Worm (Caenorhabditis elegans): ENCODE measurements around the gene tba-9.

tba-9 gene

ce11 chrX:3298582-3298981 is 46.0 kb downstream of the tba-9 start, which contains the start of gene K09C4.1:
K09C4.1 (plus strand) TSS chrX:3298882.
- TF ChIP-seq nhr-28 (tag; optimal IDR thresholded peaks at IDR 0.05) (no peak), fkh-10 (GFP tag; optimal IDR thresholded peaks at IDR 0.05) (no peak), ceh-16 (tag; optimal IDR thresholded peaks at IDR 0.05) (no peak), aly-2 (tag; optimal IDR thresholded peaks at IDR 0.05) (no peak), fkh-2 (tag; optimal IDR thresholded peaks at IDR 0.05) (no peak), nhr-23 (tag; optimal IDR thresholded peaks at IDR 0.05) (no peak), ceh-82 (tag; optimal IDR thresholded peaks at IDR 0.05) (no peak), ZK546.5 (tag; optimal IDR thresholded peaks at IDR 0.05) (no peak), ztf-11 (tag; optimal IDR thresholded peaks at IDR 0.05) (no peak), nhr-237 (tag; optimal IDR thresholded peaks at IDR 0.05) (no peak), nhr-12 (tag; optimal IDR thresholded peaks at IDR 0.05) (no peak), sea-2 (GFP tag; optimal IDR thresholded peaks at IDR 0.05) (no peak)

ce11 chrX:3300582-3300981 is 48.0 kb downstream of the tba-9 start:
- TF ChIP-seq nhr-12 (tag; optimal IDR thresholded peaks at IDR 0.05) (no peak), unc-39 (tag; optimal IDR thresholded peaks at IDR 0.05) (no peak), ZK546.5 (tag; optimal IDR thresholded peaks at IDR 0.05) (no peak), lsy-12 (tag; optimal IDR thresholded peaks at IDR 0.05) (no peak), nfya-1 (tag; optimal IDR thresholded peaks at IDR 0.05; ENCODE audit: insufficient read depth) (no peak), egl-27 (tag; optimal IDR thresholded peaks at IDR 0.05) (no peak), eor-1 (tag; optimal IDR thresholded peaks at IDR 0.05) (no peak), ceh-28 (tag; optimal IDR thresholded peaks at IDR 0.05) (no peak), zag-1 (tag; optimal IDR thresholded peaks at IDR 0.05) (no peak), ceh-82 (tag; optimal IDR thresholded peaks at IDR 0.05) (no peak), pqm-1 (tag; optimal IDR thresholded peaks at IDR 0.05) (no peak), skn-1 (tag; optimal IDR thresholded peaks at IDR 0.05) (no peak), nhr-67 (tag; optimal IDR thresholded peaks at IDR 0.05) (no peak), pha-4 (tag; optimal IDR thresholded peaks at IDR 0.05) (no peak), ztf-11 (tag; optimal IDR thresholded peaks at IDR 0.05) (no peak)

DNA sequence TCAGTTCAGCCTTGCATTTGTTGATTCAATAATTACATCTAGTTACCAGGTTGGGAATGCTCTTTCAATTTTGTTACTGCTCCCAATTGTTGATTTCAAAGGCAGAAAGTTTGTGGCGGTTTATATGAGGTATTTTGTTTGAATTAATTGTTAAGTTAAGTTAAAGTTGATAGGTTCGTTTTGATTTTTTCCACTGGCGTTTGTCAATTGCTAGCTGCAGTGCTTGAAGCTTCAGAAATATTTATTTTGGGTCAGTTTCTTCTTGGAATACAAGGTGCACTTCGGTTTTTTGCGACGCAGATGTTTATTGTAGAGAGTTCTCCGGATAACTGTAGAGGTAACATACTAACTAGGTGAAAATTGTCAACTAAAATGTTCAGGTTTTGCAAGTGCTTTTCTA is 49.2 kb downstream of the tba-9 start, which contains the start of gene F11D5.5:
TSS of gene F11D5.5 (plus strand) at position 301 of the 400 bp plus-strand sequence.
- TF ChIP-seq egl-5 (tag; optimal IDR thresholded peaks at IDR 0.05) (no peak), daf-12 (tag; optimal IDR thresholded peaks at IDR 0.05) (no peak), elt-2 (tag; optimal IDR thresholded peaks at IDR 0.05) (no peak), ceh-16 (tag; optimal IDR thresholded peaks at IDR 0.05) (no peak), unc-62 (GFP tag; optimal IDR thresholded peaks at IDR 0.05) (no peak), nhr-43 (tag; optimal IDR thresholded peaks at IDR 0.05; ENCODE audit: poor library complexity, severe bottlenecking) (no peak), nhr-77 (tag; optimal IDR thresholded peaks at IDR 0.05) (no peak)

DNA sequence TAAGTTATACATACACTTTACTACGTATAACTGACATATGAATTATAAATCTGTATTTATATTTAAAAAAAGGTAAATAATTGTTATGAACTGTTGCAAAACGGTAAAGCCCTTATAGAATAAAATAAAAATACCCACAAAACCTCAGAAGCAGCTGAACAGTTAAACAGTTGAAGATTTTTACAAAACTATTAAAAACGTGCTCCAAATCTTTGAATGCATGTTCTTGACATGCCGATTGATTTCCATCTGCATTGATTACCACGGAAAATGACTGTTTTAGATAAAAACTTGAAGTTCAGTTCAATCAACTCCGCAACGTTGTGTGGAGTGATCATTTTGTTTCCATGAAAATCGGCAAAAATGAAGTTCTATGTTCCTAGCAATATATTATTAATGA is 51.5 kb downstream of the tba-9 start, which contains the start of gene F11D5.7:
TSS of gene F11D5.7 (plus strand) at position 301 of the 400 bp plus-strand sequence.
- TF ChIP-seq nhr-11 (tag; optimal IDR thresholded peaks at IDR 0.05) (no peak), daf-12 (tag; optimal IDR thresholded peaks at IDR 0.05) (no peak), pqm-1 (tag; optimal IDR thresholded peaks at IDR 0.05) (no peak), fkh-2 (tag; optimal IDR thresholded peaks at IDR 0.05) (no peak), ceh-28 (tag; optimal IDR thresholded peaks at IDR 0.05) (no peak), aly-2 (tag; optimal IDR thresholded peaks at IDR 0.05) (no peak), lin-15B (tag; optimal IDR thresholded peaks at IDR 0.05) (no peak), nfya-1 (tag; optimal IDR thresholded peaks at IDR 0.05; ENCODE audit: insufficient read depth) (no peak), sea-2 (GFP tag; optimal IDR thresholded peaks at IDR 0.05) (no peak), ama-1 (optimal IDR thresholded peaks at IDR 0.05) (no peak), ceh-9 (tag; optimal IDR thresholded peaks at IDR 0.05) (no peak), fos-1 (tag; optimal IDR thresholded peaks at IDR 0.05) (no peak), elt-2 (tag; optimal IDR thresholded peaks at IDR 0.05) (no peak), eor-1 (tag; optimal IDR thresholded peaks at IDR 0.05) (no peak), egl-5 (tag; optimal IDR thresholded peaks at IDR 0.05) (no peak), nhr-23 (tag; optimal IDR thresholded peaks at IDR 0.05) (no peak), nhr-12 (tag; optimal IDR thresholded peaks at IDR 0.05) (no peak)
